Worm (Caenorhabditis elegans) whole organism, early embryonic: ENCODE results near the gene C10C6.7.

Experiments
- ets-7 ChIP-seq: sonication (generic microtip); optimal IDR thresholded peaks from 2 replicates; lab custom pipeline; 2016; ENCODE audit warnings: missing genotype, missing genetic modification characterization, missing compliant biosample characterization
- hmg-4 ChIP-seq: fragments of 200-800 bp; sonication (Bioruptor generic); optimal IDR thresholded peaks from 2 replicates; lab custom pipeline; 2018; ENCODE audit warnings: mild to moderate bottlenecking, missing genetic modification characterization, missing compliant biosample characterization
- sea-1 ChIP-seq: fragments of 200-800 bp; sonication (Bioruptor generic); conservative IDR thresholded peaks from 2 replicates; pipeline ENCODE4 v1.3.6; 2022; ENCODE audit warnings: missing genetic modification characterization, missing compliant biosample characterization
- tbx-37 ChIP-seq: fragments of 200-800 bp; sonication (Bioruptor generic); conservative IDR thresholded peaks from 2 replicates; pipeline ENCODE4 v1.3.6; 2022; ENCODE audit warnings: missing genetic modification reagents, missing genetic modification characterization, missing compliant biosample characterization

ce11 chrIV:11479095-11479494, 11.8 kb upstream of the C10C6.7 start, which contains the start of gene catp-8:
- TF ChIP-seq tbx-37 (GFP tag; lab: Robert Waterston, UW) (no peak), ets-7 (tag; lab: Kevin White, UChicago) (no peak), hmg-4 (no peak), sea-1 (GFP tag; lab: Robert Waterston, UW) (no peak)
